Worm (Caenorhabditis elegans) whole organism, young adult: ENCODE results near the gene F49H6.12.

Source experiments
- F33H1.4 ChIP-seq: fragments of 200-800 bp; sonication (Bioruptor generic); IDR thresholded peaks from 2 replicates; pipeline ENCODE4 v1.3.6; 2022; ENCODE audit warnings: missing genetic modification reagents, missing genetic modification characterization, missing compliant biosample characterization
- F49E8.2 ChIP-seq: sonication (generic microtip); optimal IDR thresholded peaks from 3 replicates; lab custom pipeline; 2017; ENCODE audit warnings: missing genetic modification characterization, mild to moderate bottlenecking, missing compliant biosample characterization, antibody characterized with exemption, moderate library complexity; ENCODE audit not compliant: insufficient read depth
- K12H6.12 ChIP-seq: fragments of 200-800 bp; sonication (Bioruptor generic); optimal IDR thresholded peaks from 2 replicates; lab custom pipeline; 2018; ENCODE audit warnings: mild to moderate bottlenecking, missing genetic modification characterization, missing compliant biosample characterization
- dpl-1 ChIP-seq: fragments of 150-350 bp; optimal IDR thresholded peaks from 2 replicates; lab custom pipeline; 2014; ENCODE audit warnings: missing biosample characterization, missing genetic modification reagents, missing genetic modification characterization
- lin-35 ChIP-seq, 3 experiments: fragments of 150-350 bp in 2 of 3; sonication (generic microtip) in 1 of 3; optimal IDR thresholded peaks; 2 replicates each; lab custom pipeline; 2014 to 2018; ENCODE audit warnings: missing biosample characterization in 3 of 3, missing genetic modification characterization in 3 of 3, missing genetic modification reagents in 3 of 3
- nhr-120 ChIP-seq: fragments of 200-800 bp; sonication (Bioruptor generic); IDR thresholded peaks from 2 replicates; pipeline ENCODE4 v1.3.6; 2022; ENCODE audit warnings: missing genetic modification characterization, missing compliant biosample characterization
- snpc-4 ChIP-seq, 5 experiments: fragments of 150-350 bp in 1 of 5; sonication (generic microtip) in 4 of 5; optimal IDR thresholded peaks; 2 replicates each; lab custom pipeline; 2014 to 2018; ENCODE audit warnings: missing genetic modification characterization in 5 of 5, missing biosample characterization in 3 of 5, antibody characterized with exemption in 2 of 5, mild to moderate bottlenecking in 2 of 5, missing compliant biosample characterization in 2 of 5, missing genotype in 2 of 5, moderate library complexity in 2 of 5, missing genetic modification reagents in 1 of 5
- zim-3 ChIP-seq: sonication (generic microtip); optimal IDR thresholded peaks from 2 replicates; lab custom pipeline; 2017; ENCODE audit warnings: mild to moderate bottlenecking, missing genetic modification characterization, moderate library complexity, missing compliant biosample characterization

ce11 chrV:17009342-17010064 lies 11.8 kb downstream of the F49H6.12 start, which contains the start of the genes clc-12 and clec-240:
- TF ChIP-seq F33H1.4 (no peak), K12H6.12 (tag; lab: Kevin White, UChicago) (no peak), nhr-120 (no peak), lin-35 (GFP tag; optimal IDR thresholded peaks at IDR 0.05; lab: Kevin White, UChicago) (no peak), snpc-4 (GFP tag; optimal IDR thresholded peaks at IDR 0.05; lab: Kevin White, UChicago) (no peak), snpc-4 (tag; optimal IDR thresholded peaks at IDR 0.05; lab: Kevin White, UChicago) (no peak), F49E8.2 (tag; lab: Kevin White, UChicago) (no peak), zim-3 (tag; lab: Kevin White, UChicago) (no peak), dpl-1 (no peak)
